Fruit fly (Drosophila melanogaster) whole organism, embryonic: ENCODE measurements around the gene Pcyt1.

ENCODE experiments used
- Abd-B ChIP-seq: fragments of 200-800 bp; sonication (Bioruptor generic); optimal IDR thresholded peaks from 2 replicates; lab custom pipeline; 2018; ENCODE audit warnings: missing biosample characterization, mild to moderate bottlenecking, missing genetic modification characterization, moderate library complexity
- CG10366 ChIP-seq: fragments of 200-800 bp; sonication (Bioruptor generic); IDR thresholded peaks from 2 replicates; pipeline ENCODE4 v1.3.6; 2022; ENCODE audit warnings: missing biosample characterization, missing genetic modification characterization
- CG10959 ChIP-seq: fragments of 200-800 bp; sonication (Bioruptor generic); IDR thresholded peaks from 2 replicates; pipeline ENCODE4 v1.3.6; 2022; ENCODE audit warnings: missing biosample characterization, missing genetic modification characterization
- CG11695 ChIP-seq: fragments of 200-800 bp; sonication (Bioruptor generic); IDR thresholded peaks from 3 replicates; pipeline ENCODE4 v1.3.6; 2022; ENCODE audit warnings: missing biosample characterization, missing genetic modification characterization
- CG11696 ChIP-seq: fragments of 200-800 bp; sonication (Bioruptor generic); IDR thresholded peaks from 2 replicates; pipeline ENCODE4 v1.3.6; 2022; ENCODE audit warnings: missing biosample characterization, missing genetic modification characterization
- CG12391 ChIP-seq: fragments of 200-800 bp; sonication (Bioruptor generic); optimal IDR thresholded peaks from 3 replicates; lab custom pipeline; 2018; ENCODE audit warnings: missing biosample characterization, mild to moderate bottlenecking, missing genetic modification characterization, moderate library complexity
- CG14441 ChIP-seq: fragments of 200-800 bp; sonication (Bioruptor generic); IDR thresholded peaks from 2 replicates; pipeline ENCODE4 v1.3.6; 2022; ENCODE audit warnings: missing biosample characterization, missing genetic modification characterization
- CG15479 ChIP-seq: fragments of 200-800 bp; sonication (Bioruptor generic); optimal IDR thresholded peaks from 3 replicates; lab custom pipeline; 2019; ENCODE audit warnings: missing biosample characterization, mild to moderate bottlenecking, missing genetic modification characterization, moderate library complexity
- CG17186 ChIP-seq: fragments of 200-800 bp; sonication (Bioruptor generic); optimal IDR thresholded peaks from 3 replicates; lab custom pipeline; 2017; ENCODE audit warnings: missing biosample characterization, missing genetic modification reagents, missing genetic modification characterization
- CG17802 ChIP-seq: fragments of 200-800 bp; sonication (Bioruptor generic); optimal IDR thresholded peaks from 2 replicates; lab custom pipeline; 2018; ENCODE audit warnings: missing biosample characterization, mild to moderate bottlenecking, missing genetic modification characterization, moderate library complexity
- CG18262 ChIP-seq: fragments of 200-800 bp; optimal IDR thresholded peaks from 3 replicates; lab custom pipeline; 2019; ENCODE audit warnings: missing biosample characterization, mild to moderate bottlenecking, missing genetic modification characterization, moderate library complexity
- CG18764 ChIP-seq: fragments of 200-800 bp; sonication (Bioruptor generic); optimal IDR thresholded peaks from 3 replicates; lab custom pipeline; 2016; ENCODE audit warnings: missing biosample characterization, missing genetic modification characterization
- CG2875 ChIP-seq: fragments of 200-800 bp; sonication (Bioruptor generic); optimal IDR thresholded peaks from 2 replicates; lab custom pipeline; 2017; ENCODE audit warnings: missing biosample characterization, mild to moderate bottlenecking, missing genetic modification characterization, missing genetic modification reagents
- CG31365 ChIP-seq: fragments of 200-800 bp; sonication (Bioruptor generic); optimal IDR thresholded peaks from 2 replicates; lab custom pipeline; 2018; ENCODE audit warnings: missing biosample characterization, mild to moderate bottlenecking, missing genetic modification characterization
- CG31388 ChIP-seq: fragments of 200-800 bp; sonication (Bioruptor generic); optimal IDR thresholded peaks from 2 replicates; lab custom pipeline; 2016; ENCODE audit warnings: missing biosample characterization, missing genetic modification characterization
- CG3838 ChIP-seq: fragments of 200-800 bp; sonication (Bioruptor generic); optimal IDR thresholded peaks from 3 replicates; lab custom pipeline; 2016; ENCODE audit warnings: missing biosample characterization, missing genetic modification characterization
- CG3847 ChIP-seq: fragments of 200-800 bp; sonication (Bioruptor generic); IDR thresholded peaks from 2 replicates; pipeline ENCODE4 v1.3.6; 2022; ENCODE audit warnings: missing biosample characterization, missing genetic modification characterization
- CG4328 ChIP-seq: fragments of 200-800 bp; sonication (Bioruptor generic); optimal IDR thresholded peaks from 3 replicates; lab custom pipeline; 2017; ENCODE audit warnings: missing biosample characterization, missing genetic modification reagents, missing genetic modification characterization
- CG6175 ChIP-seq: fragments of 200-800 bp; sonication (Bioruptor generic); IDR thresholded peaks from 3 replicates; pipeline ENCODE4 v1.3.6; 2022; ENCODE audit warnings: missing biosample characterization, missing genetic modification characterization
- CG7928 ChIP-seq: fragments of 200-800 bp; sonication (Bioruptor generic); optimal IDR thresholded peaks from 2 replicates; lab custom pipeline; 2017; ENCODE audit warnings: missing biosample characterization, mild to moderate bottlenecking, missing genetic modification characterization
- CG9727 ChIP-seq: fragments of 200-800 bp; sonication (Bioruptor generic); optimal IDR thresholded peaks from 3 replicates; lab custom pipeline; 2017; ENCODE audit warnings: missing biosample characterization, mild to moderate bottlenecking, missing genetic modification characterization
- CG9876 ChIP-seq: fragments of 200-800 bp; sonication (Bioruptor generic); optimal IDR thresholded peaks from 2 replicates; lab custom pipeline; 2016; ENCODE audit warnings: missing biosample characterization, missing genetic modification characterization
- D19A ChIP-seq: fragments of 200-800 bp; optimal IDR thresholded peaks from 3 replicates; lab custom pipeline; 2019; ENCODE audit warnings: missing biosample characterization, mild to moderate bottlenecking, missing genetic modification characterization, moderate library complexity
- Dfd ChIP-seq, 2 experiments: fragments of >200 bp; optimal IDR thresholded peaks; 2 replicates each; lab custom pipeline; 2017; ENCODE audit warnings: missing biosample characterization in 2 of 2, missing genetic modification characterization in 2 of 2
- ERR ChIP-seq: fragments of 200-800 bp; sonication (Bioruptor generic); optimal IDR thresholded peaks from 2 replicates; lab custom pipeline; 2016; ENCODE audit warnings: missing biosample characterization, missing genetic modification characterization
- Gug ChIP-seq: fragments of 200-800 bp; sonication (Bioruptor generic); IDR thresholded peaks from 4 replicates; pipeline ENCODE4 v1.3.6; 2022; ENCODE audit warnings: missing biosample characterization, missing genetic modification characterization
- Hr51 ChIP-seq, 2 experiments: fragments of 200-800 bp; sonication (Bioruptor generic); optimal IDR thresholded peaks; 2 replicates in 1 of 2; 3 replicates in 1 of 2; lab custom pipeline; 2016 to 2018; ENCODE audit warnings: missing biosample characterization in 2 of 2, missing genetic modification characterization in 2 of 2, mild to moderate bottlenecking in 1 of 2, moderate library complexity in 1 of 2
- NC2α ChIP-seq: fragments of 200-800 bp; sonication (Bioruptor generic); optimal IDR thresholded peaks from 2 replicates; lab custom pipeline; 2016; ENCODE audit warnings: missing biosample characterization, missing genetic modification characterization
- Opbp ChIP-seq: fragments of 200-800 bp; sonication (Bioruptor generic); IDR thresholded peaks from 3 replicates; pipeline ENCODE4 v1.3.6; 2022; ENCODE audit warnings: missing biosample characterization, missing genetic modification characterization; ENCODE audit not compliant: partially characterized antibody
- Sry-δ ChIP-seq: fragments of 200-800 bp; sonication (Bioruptor generic); optimal IDR thresholded peaks from 2 replicates; lab custom pipeline; 2016; ENCODE audit warnings: missing biosample characterization, missing genetic modification characterization
- amos ChIP-seq: fragments of 200-800 bp; sonication (Bioruptor generic); IDR thresholded peaks from 2 replicates; pipeline ENCODE4 v1.3.6; 2022; ENCODE audit warnings: missing biosample characterization, missing genetic modification characterization; ENCODE audit not compliant: partially characterized antibody
- btn ChIP-seq: fragments of 200-800 bp; sonication (Bioruptor generic); optimal IDR thresholded peaks from 2 replicates; lab custom pipeline; 2016; ENCODE audit warnings: missing biosample characterization, missing genetic modification characterization
- cato ChIP-seq: fragments of 200-800 bp; sonication (Bioruptor generic); optimal IDR thresholded peaks from 2 replicates; lab custom pipeline; 2016; ENCODE audit warnings: missing biosample characterization, missing genetic modification characterization, borderline replicate concordance
- emc ChIP-seq: fragments of 200-800 bp; sonication (Bioruptor generic); optimal IDR thresholded peaks from 2 replicates; lab custom pipeline; 2016; ENCODE audit warnings: missing biosample characterization, missing genetic modification characterization
- ems ChIP-seq: fragments of 200-800 bp; sonication (Bioruptor generic); optimal IDR thresholded peaks from 3 replicates; lab custom pipeline; 2016; ENCODE audit warnings: missing biosample characterization, missing genetic modification characterization
- eyg ChIP-seq: fragments of 200-800 bp; sonication (Bioruptor generic); optimal IDR thresholded peaks from 3 replicates; lab custom pipeline; 2016; ENCODE audit warnings: missing biosample characterization, missing genetic modification characterization
- gce ChIP-seq: fragments of 200-800 bp; sonication (Bioruptor generic); IDR thresholded peaks from 3 replicates; pipeline ENCODE4 v1.3.6; 2022; ENCODE audit warnings: missing biosample characterization, missing genetic modification characterization
- grau ChIP-seq: fragments of 200-800 bp; optimal IDR thresholded peaks from 3 replicates; lab custom pipeline; 2019; ENCODE audit warnings: missing biosample characterization, mild to moderate bottlenecking, missing genetic modification characterization, moderate library complexity
- gro ChIP-seq: fragments of 200-800 bp; sonication (Bioruptor generic); optimal IDR thresholded peaks from 2 replicates; lab custom pipeline; 2016; ENCODE audit warnings: missing biosample characterization, missing genetic modification characterization
- kni ChIP-seq: fragments of 200-800 bp; sonication (Bioruptor generic); optimal IDR thresholded peaks from 3 replicates; lab custom pipeline; 2017; ENCODE audit warnings: mild to moderate bottlenecking, missing biosample characterization, missing genetic modification reagents, missing genetic modification characterization
- lilli ChIP-seq: fragments of 200-800 bp; sonication (Bioruptor generic); optimal IDR thresholded peaks from 3 replicates; lab custom pipeline; 2016; ENCODE audit warnings: missing biosample characterization, missing genetic modification characterization
- pb ChIP-seq: fragments of 200-800 bp; sonication (Bioruptor generic); optimal IDR thresholded peaks from 3 replicates; lab custom pipeline; 2016; ENCODE audit warnings: missing biosample characterization, missing genetic modification characterization
- ranshi ChIP-seq: fragments of 200-800 bp; sonication (Bioruptor generic); IDR thresholded peaks from 2 replicates; pipeline ENCODE4 v1.3.6; 2022; ENCODE audit warnings: missing biosample characterization, missing genetic modification characterization
- rib ChIP-seq: fragments of 200-800 bp; sonication (Bioruptor generic); IDR thresholded peaks from 2 replicates; pipeline ENCODE4 v1.3.6; 2022; ENCODE audit warnings: missing biosample characterization, missing genetic modification characterization
- salm ChIP-seq: fragments of 200-800 bp; sonication (Bioruptor generic); optimal IDR thresholded peaks from 2 replicates; lab custom pipeline; 2018; ENCODE audit warnings: missing biosample characterization, mild to moderate bottlenecking, missing genetic modification characterization
- ssp ChIP-seq: fragments of 200-800 bp; sonication (Bioruptor generic); IDR thresholded peaks from 2 replicates; pipeline ENCODE4 v1.3.6; 2022; ENCODE audit warnings: missing biosample characterization, missing genetic modification characterization
- ttk ChIP-seq: fragments of 200-800 bp; sonication (Bioruptor generic); IDR thresholded peaks from 2 replicates; pipeline ENCODE4 v2.1.2; 2022; ENCODE audit warnings: missing biosample characterization, missing genetic modification characterization
- unpg ChIP-seq: fragments of 200-800 bp; sonication (Bioruptor generic); optimal IDR thresholded peaks from 3 replicates; lab custom pipeline; 2018; ENCODE audit warnings: missing biosample characterization, mild to moderate bottlenecking, missing genetic modification characterization, moderate library complexity
- vfl ChIP-seq: fragments of 200-800 bp; sonication (Bioruptor generic); optimal IDR thresholded peaks from 2 replicates; lab custom pipeline; 2016; ENCODE audit warnings: missing biosample characterization, missing genetic modification characterization
- zfh1 ChIP-seq: fragments of 200-800 bp; sonication (Bioruptor generic); IDR thresholded peaks from 3 replicates; pipeline ENCODE4 v1.3.6; 2022; ENCODE audit warnings: missing biosample characterization, missing genetic modification characterization

Pcyt1 gene

DNA sequence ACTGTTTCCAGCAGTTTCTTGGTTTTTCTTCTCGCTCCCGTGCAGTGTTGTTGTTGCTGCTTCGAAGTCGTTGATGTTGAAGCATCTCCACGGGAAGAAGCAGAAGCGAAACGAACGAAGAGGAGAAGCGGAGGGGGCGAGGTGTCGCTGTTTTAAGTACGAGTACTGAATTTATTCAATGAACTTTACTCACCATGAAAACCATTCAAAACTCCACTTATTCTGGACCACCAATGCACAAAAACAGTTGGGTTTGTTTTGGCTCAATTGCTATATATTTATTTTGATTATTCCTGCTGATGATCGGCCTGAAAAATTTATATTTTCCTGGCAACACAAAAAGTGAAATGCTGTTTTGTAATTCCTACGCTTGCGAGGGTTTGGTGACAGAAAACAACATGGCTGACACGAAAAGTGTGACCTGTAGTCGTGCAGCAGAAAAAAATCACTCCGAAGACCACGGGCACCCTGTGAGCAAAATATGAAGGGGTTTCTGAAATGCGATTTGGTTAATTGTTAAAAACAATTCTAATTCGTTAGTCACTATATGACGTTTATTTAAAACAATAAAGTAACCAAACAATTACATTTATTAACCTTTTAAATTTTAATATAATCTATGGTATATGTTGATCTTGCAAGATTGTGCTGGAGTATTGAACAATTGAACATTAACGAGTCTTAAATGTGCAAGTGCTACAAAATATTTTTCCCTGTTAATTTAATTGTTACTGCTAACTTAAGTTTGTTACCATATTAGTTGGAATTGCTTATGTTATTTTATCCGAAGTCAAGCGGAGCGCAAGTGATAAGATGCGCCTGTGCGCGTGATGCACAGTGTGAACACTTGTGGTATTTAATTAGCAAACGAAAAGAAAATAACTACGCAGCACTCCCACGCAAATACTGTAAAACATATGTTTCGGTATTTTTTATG lies 22.6 kb downstream of the Pcyt1 start, which contains the start of gene CG7879 (continued):
- TF ChIP-seq kni (GFP tag; lab: Kevin White, UChicago) (no peak), rib (GFP tag; lab: Robert Waterston, UW) (no peak), CG15479 (GFP tag; lab: Kevin White, UChicago) (no peak), pb (GFP tag; lab: Kevin White, UChicago) (no peak), ssp (peak; percentile 89), unpg (no peak), ems (GFP tag; lab: Kevin White, UChicago) (no peak), gro (GFP tag; lab: Kevin White, UChicago) (no peak), CG9727 (GFP tag; lab: Kevin White, UChicago) (peak; percentile 51), CG12391 (peak; percentile 54), CG31388 (GFP tag; lab: Kevin White, UChicago) (no peak), lilli (peak; percentile 25), CG10959 (no peak), D19A (tag; lab: Kevin White, UChicago) (no peak), emc (GFP tag; lab: Kevin White, UChicago) (no peak), CG7928 (GFP tag; lab: Kevin White, UChicago) (no peak), NC2α (no peak), CG14441 (no peak), CG31365 (tag; lab: Kevin White, UChicago) (no peak), CG3847 (GFP tag; lab: Robert Waterston, UW) (peak; percentile 45), btn (GFP tag; lab: Kevin White, UChicago) (no peak), CG9876 (GFP tag; lab: Kevin White, UChicago) (no peak), ttk (GFP tag; lab: Robert Waterston, UW) (no peak), gce (no peak), Opbp (no peak), CG11696 (no peak), CG17186 (peak; percentile 52), Dfd (GFP tag; optimal IDR thresholded peaks at IDR 0.05; lab: Kevin White, UChicago) (no peak), CG10366 (GFP tag; lab: Robert Waterston, UW) (no peak; the same call in 1 of the 2 replicates), CG3838 (GFP tag; lab: Kevin White, UChicago) (no peak), CG18764 (GFP tag; lab: Kevin White, UChicago) (no peak), CG4328 (GFP tag; lab: Kevin White, UChicago) (no peak), ERR (no peak), CG17802 (tag; lab: Kevin White, UChicago) (peak; percentile 74), zfh1 (GFP tag; lab: Robert Waterston, UW) (no peak), salm (peak; percentile 9), grau (peak; percentile 17), cato (GFP tag; lab: Kevin White, UChicago) (no peak), vfl (GFP tag; lab: Kevin White, UChicago) (no peak), eyg (GFP tag; lab: Kevin White, UChicago) (no peak), CG2875 (GFP tag; lab: Kevin White, UChicago) (no peak), Sry-δ (GFP tag; lab: Kevin White, UChicago) (no peak), amos (no peak; the same call in 1 of the 2 replicates), Abd-B (GFP tag; lab: Kevin White, UChicago) (no peak), Gug (GFP tag; lab: Robert Waterston, UW) (peak; percentile 19; the same call in 1 of the 4 replicates), CG11695 (no peak), CG18262 (peak; percentile 10), CG6175 (GFP tag; lab: Robert Waterston, UW) (no peak), Hr51 (GFP tag; optimal IDR thresholded peaks at IDR 0.05; lab: Kevin White, UChicago) (peak in 1 of 2 experiments; percentile 21), ranshi (GFP tag; lab: Robert Waterston, UW) (no peak)
